Worm (Caenorhabditis elegans) whole organism, L4 larva: ENCODE measurements around the gene nas-33.

Experiments
- F37D6.2 ChIP-seq: sonication (generic microtip); optimal IDR thresholded peaks from 2 replicates; lab custom pipeline; 2016; ENCODE audit warnings: mild to moderate bottlenecking, missing genetic modification characterization, missing compliant biosample characterization
- F44E2.7 ChIP-seq: fragments of 200-800 bp; sonication (Bioruptor generic); IDR thresholded peaks from 2 replicates; pipeline ENCODE4 v2.1.2; 2022; ENCODE audit warnings: missing genetic modification characterization, missing compliant biosample characterization
- R02D3.7 ChIP-seq: fragments of 150-350 bp; sonication (generic microtip); optimal IDR thresholded peaks from 3 replicates; lab custom pipeline; 2014; ENCODE audit warnings: missing biosample characterization, missing genetic modification characterization
- aly-2 ChIP-seq: sonication (generic microtip); optimal IDR thresholded peaks from 2 replicates; lab custom pipeline; 2018; ENCODE audit warnings: missing biosample characterization, missing genetic modification characterization
- attf-4 ChIP-seq: sonication (generic microtip); optimal IDR thresholded peaks from 3 replicates; lab custom pipeline; 2017; ENCODE audit warnings: missing biosample characterization, missing genetic modification characterization
- ceh-28 ChIP-seq: fragments of 150-350 bp; optimal IDR thresholded peaks from 2 replicates; lab custom pipeline; 2014; ENCODE audit warnings: missing biosample characterization, missing genetic modification reagents, missing genetic modification characterization
- ceh-44 ChIP-seq: fragments of 200-800 bp; sonication (Bioruptor generic); IDR thresholded peaks from 2 replicates; pipeline ENCODE4 v1.3.6; 2022; ENCODE audit warnings: missing genetic modification reagents, missing genetic modification characterization, missing compliant biosample characterization
- ceh-62 ChIP-seq: sonication (generic microtip); optimal IDR thresholded peaks from 2 replicates; lab custom pipeline; 2017; ENCODE audit warnings: missing biosample characterization, missing genetic modification characterization
- ces-1 ChIP-seq: fragments of 150-350 bp; sonication (generic microtip); optimal IDR thresholded peaks from 4 replicates; lab custom pipeline; 2014; ENCODE audit warnings: missing biosample characterization, missing genetic modification reagents, missing genetic modification characterization
- ctbp-1 ChIP-seq: fragments of 200-800 bp; sonication (Bioruptor generic); IDR thresholded peaks from 2 replicates; pipeline ENCODE4 v1.3.6; 2022; ENCODE audit warnings: missing genetic modification reagents, missing genetic modification characterization, missing compliant biosample characterization
- daf-16 ChIP-seq, 3 experiments: sonication (generic microtip); optimal IDR thresholded peaks; 2 replicates each; lab custom pipeline; 2016 to 2017; ENCODE audit warnings: missing genetic modification characterization in 3 of 3, missing genetic modification reagents in 3 of 3, mild to moderate bottlenecking in 2 of 3, missing compliant biosample characterization in 2 of 3, missing biosample characterization in 1 of 3, moderate library complexity in 1 of 3
- daf-19 ChIP-seq: fragments of 200-800 bp; sonication (Bioruptor generic); conservative IDR thresholded peaks from 2 replicates; pipeline ENCODE4 v1.3.6; 2022; ENCODE audit warnings: missing genetic modification characterization, missing compliant biosample characterization
- daf-8 ChIP-seq: fragments of 200-800 bp; sonication (Bioruptor generic); IDR thresholded peaks from 2 replicates; pipeline ENCODE4 v1.3.6; 2022; ENCODE audit warnings: missing genetic modification characterization, missing compliant biosample characterization
- duxl-1 ChIP-seq: sonication (generic microtip); optimal IDR thresholded peaks from 2 replicates; lab custom pipeline; 2016; ENCODE audit warnings: mild to moderate bottlenecking, missing genetic modification characterization, moderate library complexity, missing compliant biosample characterization; ENCODE audit not compliant: poor library complexity
- dve-1 ChIP-seq: sonication (generic microtip); optimal IDR thresholded peaks from 2 replicates; lab custom pipeline; 2017; ENCODE audit warnings: antibody characterized with exemption, mild to moderate bottlenecking, missing genetic modification characterization, missing compliant biosample characterization; ENCODE audit not compliant: insufficient read depth
- hlh-11 ChIP-seq: fragments of 200-800 bp; sonication (Bioruptor generic); optimal IDR thresholded peaks from 2 replicates; lab custom pipeline; 2018; ENCODE audit warnings: mild to moderate bottlenecking, missing genetic modification characterization, missing compliant biosample characterization
- lin-1 ChIP-seq: fragments of 200-800 bp; sonication (Bioruptor generic); IDR thresholded peaks from 2 replicates; pipeline ENCODE4 v1.3.6; 2022; ENCODE audit warnings: missing genetic modification reagents, missing genetic modification characterization, missing compliant biosample characterization
- lin-39 ChIP-seq: fragments of 150-350 bp; optimal IDR thresholded peaks from 2 replicates; lab custom pipeline; 2014; ENCODE audit warnings: missing biosample characterization, missing genetic modification reagents, missing genetic modification characterization
- lsy-2 ChIP-seq, 2 experiments: fragments of 150-350 bp in 1 of 2; sonication (generic microtip) in 1 of 2; optimal IDR thresholded peaks; 2 replicates each; lab custom pipeline; 2014 to 2017; ENCODE audit warnings: missing biosample characterization in 2 of 2, missing genetic modification characterization in 2 of 2
- madf-9 ChIP-seq: fragments of 200-800 bp; sonication (Bioruptor generic); conservative IDR thresholded peaks from 2 replicates; pipeline ENCODE4 v1.3.6; 2022; ENCODE audit warnings: missing genetic modification reagents, missing genetic modification characterization, missing compliant biosample characterization
- mdt-29 ChIP-seq: fragments of 200-800 bp; sonication (Bioruptor generic); IDR thresholded peaks from 2 replicates; pipeline ENCODE4 v1.3.6; 2022; ENCODE audit warnings: missing genetic modification reagents, missing genetic modification characterization, missing compliant biosample characterization
- nhr-10 ChIP-seq: fragments of 150-350 bp; optimal IDR thresholded peaks from 2 replicates; lab custom pipeline; 2014; ENCODE audit warnings: missing biosample characterization, missing genetic modification characterization
- nhr-102 ChIP-seq: sonication (generic microtip); optimal IDR thresholded peaks from 2 replicates; lab custom pipeline; 2016; ENCODE audit warnings: mild to moderate bottlenecking, missing genetic modification characterization, moderate library complexity, missing compliant biosample characterization
- nhr-237 ChIP-seq: sonication (generic microtip); optimal IDR thresholded peaks from 2 replicates; lab custom pipeline; 2017; ENCODE audit warnings: missing biosample characterization, missing genetic modification characterization
- nhr-25 ChIP-seq: sonication (generic microtip); optimal IDR thresholded peaks from 2 replicates; lab custom pipeline; 2017; ENCODE audit warnings: missing genetic modification characterization, mild to moderate bottlenecking, missing compliant biosample characterization, antibody characterized with exemption, moderate library complexity, borderline replicate concordance; ENCODE audit not compliant: insufficient read depth
- nhr-28 ChIP-seq: fragments of 150-350 bp; optimal IDR thresholded peaks from 2 replicates; lab custom pipeline; 2014; ENCODE audit warnings: missing biosample characterization, missing genetic modification characterization
- nhr-42 ChIP-seq: fragments of 200-800 bp; sonication (Bioruptor generic); IDR thresholded peaks from 2 replicates; pipeline ENCODE4 v1.3.6; 2022; ENCODE audit warnings: missing genetic modification characterization, missing compliant biosample characterization
- nhr-6 ChIP-seq: fragments of 150-350 bp; optimal IDR thresholded peaks from 2 replicates; lab custom pipeline; 2014; ENCODE audit warnings: missing biosample characterization, missing genetic modification characterization
- php-3 ChIP-seq: fragments of 200-800 bp; sonication (Bioruptor generic); IDR thresholded peaks from 2 replicates; pipeline ENCODE4 v1.3.6; 2022; ENCODE audit warnings: missing genetic modification reagents, missing genetic modification characterization, missing compliant biosample characterization
- pqm-1 ChIP-seq: sonication (generic microtip); optimal IDR thresholded peaks from 2 replicates; lab custom pipeline; 2017; ENCODE audit warnings: missing biosample characterization, missing genetic modification characterization
- set-16 ChIP-seq: fragments of 200-800 bp; sonication (Bioruptor generic); IDR thresholded peaks from 2 replicates; pipeline ENCODE4 v1.3.6; 2022; ENCODE audit warnings: missing genetic modification reagents, missing genetic modification characterization, missing compliant biosample characterization
- spr-3 ChIP-seq: fragments of 200-800 bp; sonication (Bioruptor generic); optimal IDR thresholded peaks from 2 replicates; lab custom pipeline; 2018; ENCODE audit warnings: mild to moderate bottlenecking, missing genetic modification characterization, missing compliant biosample characterization
- unc-130 ChIP-seq: sonication (generic microtip); optimal IDR thresholded peaks from 2 replicates; lab custom pipeline; 2016; ENCODE audit warnings: missing genetic modification reagents, missing genetic modification characterization, missing compliant biosample characterization
- unc-62 ChIP-seq, 3 experiments: fragments of 150-350 bp in 1 of 3; sonication (generic microtip); optimal IDR thresholded peaks in 2 of 3; peaks in 1 of 3; 1 replicate in 1 of 3; 2 replicates in 2 of 3; lab custom pipeline; 2014 to 2017; ENCODE audit warnings: missing biosample characterization in 3 of 3, missing genetic modification characterization in 3 of 3, missing genetic modification reagents in 3 of 3, missing genotype in 1 of 3
- zag-1 ChIP-seq: fragments of 150-350 bp; optimal IDR thresholded peaks from 2 replicates; lab custom pipeline; 2014; ENCODE audit warnings: missing biosample characterization, missing genetic modification characterization
- zip-2 ChIP-seq: fragments of 150-350 bp; optimal IDR thresholded peaks from 2 replicates; lab custom pipeline; 2014; ENCODE audit warnings: missing biosample characterization, missing genetic modification characterization
- ztf-11 ChIP-seq: fragments of 150-350 bp; optimal IDR thresholded peaks from 2 replicates; lab custom pipeline; 2014; ENCODE audit warnings: missing biosample characterization, missing genetic modification characterization

nas-33 gene

ce11 chrX:6484780-6485179 is 29.7 kb upstream of the nas-33 start, which contains the start of gene gar-1:
TSS of gene gar-1 (minus strand) at chrX:6484880.
- TF ChIP-seq R02D3.7 (no peak), ztf-11 (no peak), ceh-62 (tag; lab: Kevin White, UChicago) (no peak), lin-39 (tag; lab: Kevin White, UChicago) (no peak), set-16 (GFP tag; lab: Robert Waterston, UW) (no peak), unc-62 (GFP tag; optimal IDR thresholded peaks at IDR 0.05 in 1 of 2; lab: Kevin White, UChicago) (no peak), unc-62 (tag; optimal IDR thresholded peaks at IDR 0.05; lab: Kevin White, UChicago) (no peak), ces-1 (GFP tag; lab: Kevin White, UChicago) (no peak), dve-1 (tag; lab: Kevin White, UChicago) (no peak), nhr-28 (tag; lab: Kevin White, UChicago) (no peak), nhr-25 (no peak), F37D6.2 (tag; lab: Kevin White, UChicago) (no peak), nhr-6 (tag; lab: Kevin White, UChicago) (no peak), lin-1 (no peak), ceh-44 (GFP tag; lab: Robert Waterston, UW) (no peak), hlh-11 (tag; lab: Kevin White, UChicago) (no peak), nhr-10 (tag; lab: Kevin White, UChicago) (no peak), zag-1 (tag; lab: Kevin White, UChicago) (no peak), lsy-2 (tag; optimal IDR thresholded peaks at IDR 0.05; lab: Kevin White, UChicago) (no peak), ceh-28 (tag; lab: Kevin White, UChicago) (no peak), daf-8 (GFP tag; lab: Robert Waterston, UW) (no peak)

ce11 chrX:6476540-6476939 is 21.5 kb upstream of the nas-33 start, which contains the start of gene C15B12.1:
TSS of gene C15B12.1 (plus strand) at chrX:6476810.
- TF ChIP-seq lin-1 = no peak
- no peak for TF ChIP-seq ctbp-1 (GFP tag; lab: Robert Waterston, UW)
- no peak for TF ChIP-seq mdt-29 (GFP tag; lab: Robert Waterston, UW)
- TF ChIP-seq unc-130 (GFP tag; lab: Kevin White, UChicago) = no peak
- TF ChIP-seq madf-9 (GFP tag; lab: Robert Waterston, UW) = no peak
- peak; percentile 70 for TF ChIP-seq php-3
- no peak for TF ChIP-seq daf-16 (GFP tag; optimal IDR thresholded peaks at IDR 0.05; lab: Kevin White, UChicago)
- no peak for TF ChIP-seq daf-16 (tag; optimal IDR thresholded peaks at IDR 0.05; lab: Kevin White, UChicago)
- TF ChIP-seq nhr-42 (GFP tag; lab: Robert Waterston, UW) = no peak
- TF ChIP-seq dve-1 (tag; lab: Kevin White, UChicago) = peak; percentile 36
- TF ChIP-seq zip-2 (tag; lab: Kevin White, UChicago) = no peak
- TF ChIP-seq pqm-1 = peak; percentile 16
- peak; percentile 22 for TF ChIP-seq nhr-28 (tag; lab: Kevin White, UChicago)
- TF ChIP-seq nhr-237 (tag; lab: Kevin White, UChicago) = no peak
- TF ChIP-seq daf-19 (GFP tag; lab: Robert Waterston, UW) = no peak
- TF ChIP-seq duxl-1 = no peak
- no peak for TF ChIP-seq ztf-11
- no peak for TF ChIP-seq nhr-102 (tag; lab: Kevin White, UChicago)
- TF ChIP-seq aly-2 (tag; lab: Kevin White, UChicago) = no peak
- TF ChIP-seq unc-62 (GFP tag; optimal IDR thresholded peaks at IDR 0.05 in 1 of 2; lab: Kevin White, UChicago) = no peak
- TF ChIP-seq unc-62 (tag; optimal IDR thresholded peaks at IDR 0.05; lab: Kevin White, UChicago) = no peak

- TF ChIP-seq madf-9 (GFP tag; lab: Robert Waterston, UW) = no peak
- no peak for TF ChIP-seq unc-130 (GFP tag; lab: Kevin White, UChicago)
- TF ChIP-seq F37D6.2 (tag; lab: Kevin White, UChicago) = no peak
- no peak for TF ChIP-seq ztf-11
- TF ChIP-seq attf-4 (tag; lab: Kevin White, UChicago) = no peak
- TF ChIP-seq daf-16 (GFP tag; optimal IDR thresholded peaks at IDR 0.05; lab: Kevin White, UChicago) = peak in 1 of 2 experiments; percentile 87
- no peak for TF ChIP-seq daf-16 (tag; optimal IDR thresholded peaks at IDR 0.05; lab: Kevin White, UChicago)
- peak in 1 of 2 experiments; percentile 17 for TF ChIP-seq unc-62 (GFP tag; optimal IDR thresholded peaks at IDR 0.05 in 1 of 2; lab: Kevin White, UChicago)
- TF ChIP-seq unc-62 (tag; optimal IDR thresholded peaks at IDR 0.05; lab: Kevin White, UChicago) = no peak
- TF ChIP-seq F44E2.7 (GFP tag; lab: Robert Waterston, UW) = no peak
- no peak for TF ChIP-seq spr-3
- TF ChIP-seq, all 104 proteins: peak for 2
Observed at ce11 chrX:6473698-6474314, 18.7 kb upstream of the nas-33 start, which contains the start of the genes C15B12.4 and C15B12.8. TSS of gene C15B12.4 (minus strand) at chrX:6473748. TSS of gene C15B12.8 (plus strand) at chrX:6474264.
